Worm (Caenorhabditis elegans) whole organism, L2 larva: ENCODE results near the gene sre-24.

Experiments used
- nhr-21 ChIP-seq: fragments of 150-350 bp; optimal IDR thresholded peaks from 2 replicates; lab custom pipeline; 2014; ENCODE audit warnings: missing biosample characterization, missing genetic modification characterization
- snpc-4 ChIP-seq: fragments of 150-350 bp; optimal IDR thresholded peaks from 2 replicates; lab custom pipeline; 2014; ENCODE audit warnings: missing biosample characterization, missing genetic modification characterization
- ztf-11 ChIP-seq: sonication (generic microtip); optimal IDR thresholded peaks from 2 replicates; lab custom pipeline; 2017; ENCODE audit warnings: missing biosample characterization, missing genetic modification characterization

Gene sre-24

DNA sequence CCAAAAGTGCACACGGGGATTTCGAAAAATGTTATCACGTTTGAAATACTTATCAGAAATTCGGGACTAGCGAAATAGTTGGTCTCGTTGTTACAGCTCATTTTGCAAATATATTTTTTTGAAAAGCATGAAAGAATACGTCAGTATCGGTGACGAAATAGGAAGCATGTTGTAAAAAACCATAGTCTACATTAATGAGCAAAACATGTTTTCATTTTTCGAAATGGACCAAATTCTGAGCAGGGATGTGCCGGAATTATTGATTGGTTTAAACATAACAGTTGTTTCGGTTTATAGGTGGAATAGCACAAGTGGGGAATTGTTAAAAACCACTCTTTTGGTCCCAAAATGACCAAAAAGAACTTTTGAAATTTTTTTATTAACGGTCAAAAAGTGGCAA, 49.6 kb downstream of the sre-24 start, which contains the start of gene srh-247:
Gene srh-247, minus strand, starts transcription at position 101 of the 400 bp plus-strand sequence.
- TF ChIP-seq snpc-4 (tag; lab: Kevin White, UChicago) = no peak
- no peak for TF ChIP-seq ztf-11
- no peak for TF ChIP-seq nhr-21 (tag; lab: Kevin White, UChicago)
